Worm (Caenorhabditis elegans): Measurements from ENCODE around the gene K02F6.1.

DNA sequence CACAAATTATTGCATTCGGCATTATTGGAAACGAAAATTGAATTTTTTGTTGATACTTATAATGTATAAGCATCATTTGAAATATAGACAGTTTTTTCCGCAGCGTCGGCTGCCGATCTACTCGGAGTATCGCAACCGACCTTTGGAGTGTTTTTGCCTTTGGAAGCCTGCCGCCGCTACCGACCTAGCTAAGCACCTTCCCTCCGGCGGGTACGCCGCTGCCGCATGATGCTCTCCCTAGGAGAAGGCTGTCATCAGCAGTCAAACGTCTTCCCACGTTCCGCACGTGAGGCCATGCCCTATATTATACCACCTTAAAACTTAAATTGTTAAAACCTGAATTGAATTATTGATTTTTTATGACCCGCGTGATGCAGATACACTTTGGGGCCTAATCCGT is 35.3 kb upstream of the K02F6.1 start:
- TF ChIP-seq ztf-4 (tag; optimal IDR thresholded peaks at IDR 0.05) (no peak), nhr-10 (tag; optimal IDR thresholded peaks at IDR 0.05) (no peak), skn-1 (tag; optimal IDR thresholded peaks at IDR 0.05) (no peak), sem-4 (tag; optimal IDR thresholded peaks at IDR 0.05) (no peak)
